Fruit fly (Drosophila melanogaster): ENCODE data around the gene Ir94c.

Ir94c gene

DNA sequence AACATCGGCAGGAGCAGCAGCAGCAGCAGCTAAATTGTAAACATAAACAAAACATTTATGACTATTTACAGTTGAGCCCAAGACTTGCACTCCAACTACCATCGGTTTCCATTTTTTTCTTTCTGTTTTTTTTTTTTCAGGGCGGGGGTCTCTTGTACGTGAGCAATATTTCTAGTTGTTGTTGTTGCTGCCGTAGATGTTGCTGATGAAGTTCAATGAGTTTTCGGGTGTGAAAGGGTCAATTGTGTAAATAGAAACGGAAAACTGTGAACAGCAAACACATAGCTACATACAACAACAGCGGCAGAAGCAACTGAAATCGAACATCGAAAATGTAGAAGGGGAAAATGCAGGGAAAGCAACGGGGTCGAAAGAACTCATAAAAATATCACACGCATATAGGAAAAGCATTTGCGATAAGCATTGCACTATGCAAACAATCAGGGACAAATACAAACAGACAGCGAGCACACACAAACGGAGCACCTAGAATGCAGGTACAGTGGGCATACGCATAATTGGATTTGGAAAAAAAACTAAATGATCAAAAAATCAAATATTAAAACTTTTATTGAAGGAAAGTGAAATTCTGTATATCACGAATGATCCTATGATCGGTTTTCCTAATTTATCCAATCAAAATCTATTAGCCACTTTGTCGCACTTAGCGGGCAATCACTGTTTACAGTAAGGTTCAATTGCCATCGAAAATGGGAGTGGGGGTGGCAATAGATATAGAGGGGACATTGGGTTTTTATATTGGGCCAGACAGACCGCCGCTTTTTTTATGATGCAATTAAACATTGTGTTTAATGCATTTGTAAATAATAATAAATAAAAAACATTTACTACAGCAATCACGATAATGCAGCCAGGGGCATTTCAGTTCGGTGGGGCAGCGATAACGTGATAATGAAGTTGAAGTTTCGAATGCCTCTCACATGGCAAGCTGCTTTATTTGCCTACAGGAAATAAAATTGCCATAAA is 26.5 kb upstream of the Ir94c start (continued):
- TF ChIP-seq sens (GFP tag) (peak; percentile 98), chif (GFP tag; optimal IDR thresholded peaks at IDR 0.05) (peak; percentile 61 to 75), CG32772 (GFP tag; IDR thresholded peaks at IDR 0.05) (peak; percentile 86), kni (GFP tag; optimal IDR thresholded peaks at IDR 0.05) (peak; percentile 86), ap (GFP tag; IDR thresholded peaks at IDR 0.05) (peak; percentile 66; the same call in 1 of the 2 replicates), shn (GFP tag; optimal IDR thresholded peaks at IDR 0.05) (peak; percentile 61), salm (tag; optimal IDR thresholded peaks at IDR 0.05) (peak; percentile 71), chn (GFP tag; optimal IDR thresholded peaks at IDR 0.05) (peak; percentile 64), CG42726 (GFP tag; IDR thresholded peaks at IDR 0.05; ENCODE audit: partially characterized antibody) (no peak), HLHmδ (GFP tag; optimal IDR thresholded peaks at IDR 0.05) (peak; percentile 67), ab (GFP tag; optimal IDR thresholded peaks at IDR 0.05) (peak; percentile 48), nerfin-2 (GFP tag; IDR thresholded peaks at IDR 0.05; ENCODE audit: partially characterized antibody) (no peak), CG14014 (GFP tag; IDR thresholded peaks at IDR 0.05) (peak; percentile 61; the same call in 1 of the 2 replicates), Mrtf (GFP tag; IDR thresholded peaks at IDR 0.05) (peak; percentile 60; the same call in 1 of the 3 replicates), nerfin-1 (tag; optimal IDR thresholded peaks at IDR 0.05) (peak; percentile 84), run (tag; optimal IDR thresholded peaks at IDR 0.05) (peak; percentile 2), H2.0 (GFP tag; IDR thresholded peaks at IDR 0.05) (peak; percentile 82), MTF-1 (GFP tag; optimal IDR thresholded peaks at IDR 0.05; ENCODE audit: borderline replicate concordance) (no peak), ttk (GFP tag; IDR thresholded peaks at IDR 0.05) (peak; percentile 87), HHEX (GFP tag; optimal IDR thresholded peaks at IDR 0.05) (peak; percentile 67), tll (GFP tag; optimal IDR thresholded peaks at IDR 0.05) (peak in 1 of 2 experiments; percentile 81), oc (tag; optimal IDR thresholded peaks at IDR 0.05) (peak; percentile 53), CG8359 (GFP tag; optimal IDR thresholded peaks at IDR 0.05; ENCODE audit: borderline replicate concordance) (peak; percentile 62), Eip74EF (GFP tag; optimal IDR thresholded peaks at IDR 0.05) (peak in 1 of 2 experiments; percentile 73), bcd (GFP tag; optimal IDR thresholded peaks at IDR 0.05) (peak; percentile 42), CG12299 (tag; optimal IDR thresholded peaks at IDR 0.05) (no peak), Dll (GFP tag; IDR thresholded peaks at IDR 0.05; ENCODE audit: partially characterized antibody) (no peak), CG12219 (GFP tag; optimal IDR thresholded peaks at IDR 0.05) (peak; percentile 51), ssp (GFP tag; IDR thresholded peaks at IDR 0.05) (peak; percentile 81), az2 (GFP tag; optimal IDR thresholded peaks at IDR 0.05) (peak; percentile 79), otp (GFP tag; IDR thresholded peaks at IDR 0.05) (peak; percentile 86), mam (GFP tag; optimal IDR thresholded peaks at IDR 0.05) (peak; percentile 53), Spps (tag; optimal IDR thresholded peaks at IDR 0.05) (peak; percentile 92), unc-4 (GFP tag; IDR thresholded peaks at IDR 0.05; ENCODE audit: partially characterized antibody) (no peak), Side (GFP tag; optimal IDR thresholded peaks at IDR 0.05) (peak; percentile 56), Bgb (GFP tag; IDR thresholded peaks at IDR 0.05; ENCODE audit: partially characterized antibody) (no peak), org-1 (GFP tag; optimal IDR thresholded peaks at IDR 0.05) (peak; percentile 65), CG1647 (GFP tag; optimal IDR thresholded peaks at IDR 0.05) (peak; percentile 41), kah (GFP tag; optimal IDR thresholded peaks at IDR 0.05) (peak; percentile 23), CG43689 (GFP tag; IDR thresholded peaks at IDR 0.05) (peak; percentile 48; the same call in 1 of the 2 replicates), HmgZ (tag; optimal IDR thresholded peaks at IDR 0.05) (peak; percentile 8), Meics (GFP tag; optimal IDR thresholded peaks at IDR 0.05) (peak; percentile 60), Nf-YB (GFP tag; optimal IDR thresholded peaks at IDR 0.05) (peak; percentile 57), Hsf (GFP tag; optimal IDR thresholded peaks at IDR 0.05) (peak; percentile 64), seq (GFP tag; IDR thresholded peaks at IDR 0.05) (no peak), gcm (GFP tag; optimal IDR thresholded peaks at IDR 0.05) (peak; percentile 58), CG6765 (GFP tag; optimal IDR thresholded peaks at IDR 0.05) (no peak)

All from whole organism, embryonic.